Worm (Caenorhabditis elegans) whole organism, late embryonic: ENCODE results near the gene H10E21.1.

Source experiments
- F13H6.1 ChIP-seq: sonication (generic microtip); optimal IDR thresholded peaks from 2 replicates; lab custom pipeline; 2016; ENCODE audit warnings: missing genetic modification characterization, missing compliant biosample characterization
- K09A11.1 ChIP-seq: sonication (generic microtip); optimal IDR thresholded peaks from 2 replicates; lab custom pipeline; 2017; ENCODE audit warnings: antibody characterized with exemption, mild to moderate bottlenecking, missing genetic modification characterization, missing compliant biosample characterization; ENCODE audit not compliant: insufficient read depth
- ama-1 ChIP-seq: fragments of 150-350 bp; optimal IDR thresholded peaks from 2 replicates; lab custom pipeline; 2014
- dmd-4 ChIP-seq: sonication (generic microtip); optimal IDR thresholded peaks from 2 replicates; lab custom pipeline; 2016; ENCODE audit warnings: borderline replicate concordance, missing genetic modification characterization, missing compliant biosample characterization
- elt-4 ChIP-seq: sonication (generic microtip); optimal IDR thresholded peaks from 2 replicates; lab custom pipeline; 2016; ENCODE audit warnings: missing genetic modification characterization, missing compliant biosample characterization
- ets-4 ChIP-seq: sonication (generic microtip); optimal IDR thresholded peaks from 2 replicates; lab custom pipeline; 2016; ENCODE audit warnings: missing genetic modification characterization, missing compliant biosample characterization
- eyg-1 ChIP-seq: sonication (generic microtip); optimal IDR thresholded peaks from 2 replicates; lab custom pipeline; 2016; ENCODE audit warnings: missing genotype, missing genetic modification characterization, missing compliant biosample characterization
- hlh-8 ChIP-seq: sonication (generic microtip); optimal IDR thresholded peaks from 2 replicates; lab custom pipeline; 2016; ENCODE audit warnings: missing genotype, missing genetic modification characterization, missing compliant biosample characterization
- nfya-1 ChIP-seq: sonication (generic microtip); optimal IDR thresholded peaks from 2 replicates; lab custom pipeline; 2017; ENCODE audit warnings: missing genetic modification characterization, mild to moderate bottlenecking, missing compliant biosample characterization, antibody characterized with exemption, moderate library complexity
- pqm-1 ChIP-seq: sonication (generic microtip); optimal IDR thresholded peaks from 2 replicates; lab custom pipeline; 2016; ENCODE audit warnings: missing genetic modification characterization, missing compliant biosample characterization
- sox-2 ChIP-seq: fragments of 200-800 bp; sonication (Bioruptor generic); IDR thresholded peaks from 2 replicates; pipeline ENCODE4 v1.3.6; 2022; ENCODE audit warnings: missing genetic modification reagents, missing genetic modification characterization, missing compliant biosample characterization

- no peak for TF ChIP-seq ama-1 (lab: Kevin White, UChicago)
- TF ChIP-seq pqm-1 (tag; lab: Kevin White, UChicago), result no peak
- TF ChIP-seq nfya-1 (tag; lab: Kevin White, UChicago), result no peak
- no peak for TF ChIP-seq K09A11.1 (tag; lab: Kevin White, UChicago)
- no peak for TF ChIP-seq ets-4 (tag; lab: Kevin White, UChicago)
- TF ChIP-seq hlh-8 (tag; lab: Kevin White, UChicago), result no peak
- no peak for TF ChIP-seq F13H6.1 (tag; lab: Kevin White, UChicago)
- TF ChIP-seq sox-2, result no peak
- TF ChIP-seq eyg-1, result no peak
- TF ChIP-seq dmd-4 (tag; lab: Kevin White, UChicago), result no peak
- TF ChIP-seq elt-4, result no peak
These were observed 11.9 kb downstream of the H10E21.1 start for ce11 chrIII:27341-27947.
